Fruit fly (Drosophila melanogaster): ENCODE results near the gene Zasp67.

Gene Zasp67

DNA sequence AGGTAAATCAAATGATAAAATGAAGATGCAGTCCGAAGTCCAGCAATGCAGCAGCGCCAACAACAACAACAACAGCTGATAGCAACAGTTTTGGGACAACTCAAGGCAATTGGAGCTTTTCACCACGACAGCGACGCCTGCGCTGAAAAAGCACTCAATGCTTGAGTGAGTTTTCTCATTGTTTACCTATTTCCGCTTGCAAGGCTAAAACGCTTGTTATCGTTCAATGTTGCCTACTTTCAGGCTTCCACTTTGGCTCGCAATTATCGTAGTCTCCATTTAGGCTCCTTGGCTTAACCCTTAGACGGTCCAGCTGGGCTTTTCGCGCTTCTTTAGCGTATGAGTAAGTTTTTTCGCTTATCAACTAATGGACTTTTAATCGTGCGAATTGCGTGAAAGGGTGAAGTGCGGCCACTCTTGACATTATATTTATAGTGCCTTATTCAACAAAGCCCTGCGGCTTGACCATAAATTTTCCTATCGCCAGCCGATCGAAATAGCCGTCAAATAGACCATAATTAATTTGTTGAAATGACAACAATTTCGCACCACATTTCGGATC is 35.4 kb downstream of the Zasp67 start (continued):
- TF ChIP-seq Deaf1 (tag; optimal IDR thresholded peaks at IDR 0.05) (no peak), CG10366 (GFP tag; IDR thresholded peaks at IDR 0.05) (no peak), CG17802 (tag; optimal IDR thresholded peaks at IDR 0.05) (no peak), CG2202 (tag; optimal IDR thresholded peaks at IDR 0.05) (no peak), MESR4 (GFP tag; optimal IDR thresholded peaks at IDR 0.05) (no peak), org-1 (GFP tag; optimal IDR thresholded peaks at IDR 0.05) (no peak), CG4854 (GFP tag; optimal IDR thresholded peaks at IDR 0.05) (no peak), ac (GFP tag; optimal IDR thresholded peaks at IDR 0.05) (no peak), CG43689 (GFP tag; IDR thresholded peaks at IDR 0.05) (no peak; the same call in 1 of the 2 replicates), unpg (GFP tag; optimal IDR thresholded peaks at IDR 0.05) (peak; percentile 6), pan (optimal IDR thresholded peaks at IDR 0.05) (no peak), pan (GFP tag; optimal IDR thresholded peaks at IDR 0.05 in 1 of 2, IDR thresholded peaks at IDR 0.05 in 1 of 2) (no peak), CG10267 (tag; optimal IDR thresholded peaks at IDR 0.05) (no peak), CG17912 (GFP tag; optimal IDR thresholded peaks at IDR 0.05) (no peak), CG10959 (GFP tag; IDR thresholded peaks at IDR 0.05) (peak; percentile 7; the same call in 1 of the 2 replicates), CG15601 (tag; optimal IDR thresholded peaks at IDR 0.05) (no peak), Dp (GFP tag; optimal IDR thresholded peaks at IDR 0.05) (peak; percentile 8), CG1832 (GFP tag; optimal IDR thresholded peaks at IDR 0.05) (no peak), gcm2 (GFP tag; optimal IDR thresholded peaks at IDR 0.05) (peak; percentile 4), NC2α (GFP tag; optimal IDR thresholded peaks at IDR 0.05) (no peak), Dfd (GFP tag; optimal IDR thresholded peaks at IDR 0.05) (no peak), CG7987 (GFP tag; optimal IDR thresholded peaks at IDR 0.05) (peak; percentile 46), CG3995 (GFP tag; optimal IDR thresholded peaks at IDR 0.05) (no peak), Mad (GFP tag; optimal IDR thresholded peaks at IDR 0.05) (no peak), CG8478 (optimal IDR thresholded peaks at IDR 0.05) (no peak), CG15073 (GFP tag; optimal IDR thresholded peaks at IDR 0.05) (no peak), slou (GFP tag; optimal IDR thresholded peaks at IDR 0.05) (no peak), HmgD (GFP tag; optimal IDR thresholded peaks at IDR 0.05) (no peak), Lpt (GFP tag; optimal IDR thresholded peaks at IDR 0.05) (no peak), ken (GFP tag; IDR thresholded peaks at IDR 0.05) (no peak), Nf-YC (tag; optimal IDR thresholded peaks at IDR 0.05) (no peak), CG34376 (GFP tag; optimal IDR thresholded peaks at IDR 0.05) (peak; percentile 36), dpn (GFP tag; optimal IDR thresholded peaks at IDR 0.05) (peak in 1 of 2 experiments; percentile 17), CG12071 (GFP tag; optimal IDR thresholded peaks at IDR 0.05) (peak; percentile 45), cato (GFP tag; optimal IDR thresholded peaks at IDR 0.05; ENCODE audit: borderline replicate concordance) (no peak), seq (GFP tag; IDR thresholded peaks at IDR 0.05) (no peak; the same call in 1 of the 2 replicates), Abd-B (GFP tag; optimal IDR thresholded peaks at IDR 0.05) (no peak), Aef1 (GFP tag; IDR thresholded peaks at IDR 0.05) (no peak), CG18619 (GFP tag; optimal IDR thresholded peaks at IDR 0.05) (peak; percentile 15), CG10321 (GFP tag; IDR thresholded peaks at IDR 0.05) (no peak), CG7963 (GFP tag; IDR thresholded peaks at IDR 0.05; ENCODE audit: partially characterized antibody) (no peak), pfk (GFP tag; optimal IDR thresholded peaks at IDR 0.05) (no peak), Nf-YB (GFP tag; optimal IDR thresholded peaks at IDR 0.05) (no peak), CG10462 (GFP tag; optimal IDR thresholded peaks at IDR 0.05) (no peak), CG32767 (GFP tag; IDR thresholded peaks at IDR 0.05) (no peak), CG34224 (GFP tag; IDR thresholded peaks at IDR 0.05; ENCODE audit: partially characterized antibody) (0 out of 3 replicates have a peak, but pooled peaks have one; percentile 36), abd-A (tag; optimal IDR thresholded peaks at IDR 0.05) (no peak), CG13894 (tag; optimal IDR thresholded peaks at IDR 0.05) (no peak), fru (optimal IDR thresholded peaks at IDR 0.05) (no peak), CG32532 (GFP tag; IDR thresholded peaks at IDR 0.05) (0 out of 2 replicates have a peak, but pooled peaks have one; percentile 21), CG17328 (GFP tag; IDR thresholded peaks at IDR 0.05) (peak; percentile 50; the same call in 1 of the 2 replicates)

Data from whole organism, embryonic.